Worm (Caenorhabditis elegans): Measurements from ENCODE around the gene F57H12.6.
A peak's percentile ranks its signal among the peaks of the same experiment; 100 is the strongest.
"Not testable (repeated sequence)": the region's sequence is repeated elsewhere in the genome, so short reads cannot be mapped to it uniquely, and the experiment has no call there.

ce11 chrIV:8015726-8016312 is 39.7 kb upstream of the F57H12.6 start, which contains the start of gene C26B2.7:
- not testable (repeated sequence) for TF ChIP-seq snpc-4 (tag; optimal IDR thresholded peaks at IDR 0.05); fos-1 (tag; optimal IDR thresholded peaks at IDR 0.05); unc-62 (GFP tag; optimal IDR thresholded peaks at IDR 0.05 in 1 of 2); unc-62 (tag; optimal IDR thresholded peaks at IDR 0.05); skn-1 (tag; optimal IDR thresholded peaks at IDR 0.05); ces-1 (GFP tag; optimal IDR thresholded peaks at IDR 0.05); attf-4 (tag; optimal IDR thresholded peaks at IDR 0.05); zag-1 (tag; optimal IDR thresholded peaks at IDR 0.05); lin-15B (tag; optimal IDR thresholded peaks at IDR 0.05); lin-39 (tag; optimal IDR thresholded peaks at IDR 0.05); F26F4.8 (GFP tag; conservative IDR thresholded peaks at IDR 0.05); nhr-25 (tag; optimal IDR thresholded peaks at IDR 0.05; ENCODE audit: borderline replicate concordance, insufficient read depth)
- TF ChIP-seq duxl-1 (tag; optimal IDR thresholded peaks at IDR 0.05; ENCODE audit: poor library complexity) (peak; percentile 20), fkh-10 (GFP tag; optimal IDR thresholded peaks at IDR 0.05) (peak; percentile 11), Y48G9A.11 (GFP tag; IDR thresholded peaks at IDR 0.05) (peak; percentile 99)
